Worm (Caenorhabditis elegans) whole organism, L1 larva: Measurements from ENCODE around the gene C25H3.7.

ENCODE experiments used
- C16A3.4 ChIP-seq: fragments of 150-350 bp; optimal IDR thresholded peaks from 2 replicates; lab custom pipeline; 2014; ENCODE audit warnings: missing biosample characterization, missing genetic modification characterization
- F16B12.6 ChIP-seq: fragments of 150-350 bp; optimal IDR thresholded peaks from 2 replicates; lab custom pipeline; 2014; ENCODE audit warnings: missing biosample characterization, missing genetic modification characterization
- Y116A8C.19 ChIP-seq: sonication (generic microtip); optimal IDR thresholded peaks from 2 replicates; lab custom pipeline; 2016; ENCODE audit warnings: missing compliant biosample characterization, missing genetic modification characterization, borderline replicate concordance
- alr-1 ChIP-seq: fragments of 200-800 bp; sonication (Bioruptor generic); optimal IDR thresholded peaks from 2 replicates; lab custom pipeline; 2018; ENCODE audit warnings: borderline replicate concordance, mild to moderate bottlenecking, missing genetic modification characterization, missing compliant biosample characterization
- blmp-1 ChIP-seq: fragments of 150-350 bp; optimal IDR thresholded peaks from 2 replicates; lab custom pipeline; 2014; ENCODE audit warnings: missing biosample characterization, missing genetic modification characterization
- ceh-82 ChIP-seq, 3 experiments: fragments of 150-350 bp in 1 of 3; sonication (generic microtip) in 2 of 3; optimal IDR thresholded peaks; 2 replicates each; lab custom pipeline; 2014 to 2017; ENCODE audit warnings: missing biosample characterization in 3 of 3, missing genetic modification characterization in 3 of 3
- ceh-88 ChIP-seq: fragments of 200-800 bp; sonication (Bioruptor generic); IDR thresholded peaks from 2 replicates; pipeline ENCODE4 v1.3.6; 2022; ENCODE audit warnings: missing genetic modification characterization, missing compliant biosample characterization
- dsc-1 ChIP-seq: sonication (generic microtip); optimal IDR thresholded peaks from 2 replicates; lab custom pipeline; 2016; ENCODE audit warnings: mild to moderate bottlenecking, missing genetic modification characterization, missing compliant biosample characterization
- efl-1 ChIP-seq, 4 experiments: fragments of 150-350 bp; optimal IDR thresholded peaks in 3 of 4; peaks in 1 of 4; 1 replicate in 1 of 4; 2 replicates in 3 of 4; lab custom pipeline; 2014; ENCODE audit warnings: missing biosample characterization in 2 of 4, missing genetic modification characterization in 2 of 4, missing genetic modification reagents in 2 of 4
- efl-3 ChIP-seq: fragments of 200-800 bp; sonication (Bioruptor generic); optimal IDR thresholded peaks from 2 replicates; lab custom pipeline; 2018; ENCODE audit warnings: mild to moderate bottlenecking, missing genetic modification characterization, missing compliant biosample characterization
- egl-13 ChIP-seq: sonication (generic microtip); optimal IDR thresholded peaks from 2 replicates; lab custom pipeline; 2016; ENCODE audit warnings: missing genotype, missing genetic modification reagents, missing genetic modification characterization, missing compliant biosample characterization
- egl-27 ChIP-seq, 2 experiments: fragments of 150-350 bp in 1 of 2; sonication (generic microtip); optimal IDR thresholded peaks; 3 replicates each; lab custom pipeline; 2017 to 2018; ENCODE audit warnings: missing biosample characterization in 2 of 2, missing genetic modification characterization in 2 of 2, missing genetic modification reagents in 2 of 2
- elt-3 ChIP-seq, 6 experiments: fragments of 150-350 bp in 1 of 6; sonication (generic microtip); optimal IDR thresholded peaks; 2 replicates each; lab custom pipeline; 2017 to 2018; ENCODE audit warnings: missing biosample characterization in 6 of 6, missing genetic modification characterization in 6 of 6, inconsistent platforms in 1 of 6
- ets-5 ChIP-seq: fragments of 200-800 bp; sonication (Bioruptor generic); IDR thresholded peaks from 2 replicates; pipeline ENCODE4 v1.3.6; 2022; ENCODE audit warnings: missing genetic modification characterization, missing compliant biosample characterization
- fkh-10 ChIP-seq: sonication (generic microtip); optimal IDR thresholded peaks from 2 replicates; lab custom pipeline; 2017; ENCODE audit warnings: missing biosample characterization, missing genetic modification reagents, missing genetic modification characterization
- fkh-4 ChIP-seq: sonication (generic microtip); optimal IDR thresholded peaks from 2 replicates; lab custom pipeline; 2016; ENCODE audit warnings: missing compliant biosample characterization, missing genetic modification characterization, borderline replicate concordance
- fkh-8 ChIP-seq: sonication (generic microtip); optimal IDR thresholded peaks from 2 replicates; lab custom pipeline; 2016; ENCODE audit warnings: mild to moderate bottlenecking, missing genetic modification characterization, missing compliant biosample characterization
- fos-1 ChIP-seq: fragments of 150-350 bp; optimal IDR thresholded peaks from 2 replicates; lab custom pipeline; 2014; ENCODE audit warnings: missing biosample characterization, missing genetic modification characterization
- grh-1 ChIP-seq: fragments of 200-800 bp; sonication (Bioruptor generic); IDR thresholded peaks from 2 replicates; pipeline ENCODE4 v1.3.6; 2022; ENCODE audit warnings: missing genetic modification reagents, missing genetic modification characterization, missing compliant biosample characterization
- hlh-17 ChIP-seq: fragments of 200-800 bp; sonication (Bioruptor generic); optimal IDR thresholded peaks from 2 replicates; lab custom pipeline; 2018; ENCODE audit warnings: missing genetic modification characterization, mild to moderate bottlenecking, missing compliant biosample characterization, moderate library complexity, borderline replicate concordance
- hlh-4 ChIP-seq: sonication (generic microtip); optimal IDR thresholded peaks from 2 replicates; lab custom pipeline; 2016; ENCODE audit warnings: mild to moderate bottlenecking, missing genetic modification characterization, missing compliant biosample characterization
- irx-1 ChIP-seq: sonication (generic microtip); optimal IDR thresholded peaks from 2 replicates; lab custom pipeline; 2016; ENCODE audit warnings: missing genetic modification characterization, missing compliant biosample characterization
- lin-14 ChIP-seq: fragments of 200-800 bp; sonication (Bioruptor generic); optimal IDR thresholded peaks from 2 replicates; lab custom pipeline; 2018; ENCODE audit warnings: mild to moderate bottlenecking, missing genetic modification characterization, moderate library complexity, missing compliant biosample characterization
- lin-35 ChIP-seq, 2 experiments: fragments of 150-350 bp; optimal IDR thresholded peaks; 2 replicates each; lab custom pipeline; 2014; ENCODE audit warnings: missing biosample characterization in 2 of 2, missing genetic modification characterization in 2 of 2, missing genetic modification reagents in 2 of 2
- lin-39 ChIP-seq: fragments of 150-350 bp; optimal IDR thresholded peaks from 2 replicates; lab custom pipeline; 2014; ENCODE audit warnings: missing biosample characterization, missing genetic modification reagents, missing genetic modification characterization
- mab-9 ChIP-seq: fragments of 200-800 bp; sonication (Bioruptor generic); IDR thresholded peaks from 2 replicates; pipeline ENCODE4 v1.3.6; 2022; ENCODE audit warnings: missing genetic modification reagents, missing genetic modification characterization, missing compliant biosample characterization
- mdl-1 ChIP-seq, 2 experiments: fragments of 150-350 bp; optimal IDR thresholded peaks; 2 replicates each; lab custom pipeline; 2014 to 2017; ENCODE audit warnings: missing biosample characterization in 2 of 2, missing genetic modification characterization in 2 of 2, inconsistent platforms in 1 of 2
- mef-2 ChIP-seq: fragments of 150-350 bp; optimal IDR thresholded peaks from 2 replicates; lab custom pipeline; 2014; ENCODE audit warnings: missing biosample characterization, missing genetic modification characterization
- nhr-11 ChIP-seq: fragments of 150-350 bp; optimal IDR thresholded peaks from 2 replicates; lab custom pipeline; 2014; ENCODE audit warnings: missing biosample characterization, missing genetic modification characterization
- nhr-12 ChIP-seq: sonication (generic microtip); optimal IDR thresholded peaks from 2 replicates; lab custom pipeline; 2017; ENCODE audit warnings: missing biosample characterization, missing genetic modification characterization
- nhr-19 ChIP-seq: fragments of 200-800 bp; sonication (Bioruptor generic); conservative IDR thresholded peaks from 2 replicates; pipeline ENCODE4 v1.3.6; 2022; ENCODE audit warnings: missing genetic modification characterization, missing compliant biosample characterization
- nhr-47 ChIP-seq: sonication (generic microtip); optimal IDR thresholded peaks from 2 replicates; lab custom pipeline; 2016; ENCODE audit warnings: mild to moderate bottlenecking, missing genetic modification characterization, moderate library complexity, missing compliant biosample characterization
- nhr-77 ChIP-seq: fragments of 150-350 bp; optimal IDR thresholded peaks from 2 replicates; lab custom pipeline; 2014; ENCODE audit warnings: missing biosample characterization, missing genetic modification characterization
- nhr-84 ChIP-seq: sonication (generic microtip); optimal IDR thresholded peaks from 2 replicates; lab custom pipeline; 2017; ENCODE audit warnings: missing biosample characterization, missing genetic modification characterization
- nhr-85 ChIP-seq: sonication (generic microtip); peaks from one replicate; lab custom pipeline; 2016; ENCODE audit warnings: missing genetic modification characterization, inconsistent platforms, missing compliant biosample characterization
- pax-3 ChIP-seq: fragments of 200-800 bp; sonication (Bioruptor generic); optimal IDR thresholded peaks from 2 replicates; lab custom pipeline; 2018; ENCODE audit warnings: mild to moderate bottlenecking, missing genetic modification characterization, moderate library complexity, missing compliant biosample characterization
- skn-1 ChIP-seq: fragments of 150-350 bp; optimal IDR thresholded peaks from 2 replicates; lab custom pipeline; 2014; ENCODE audit warnings: missing biosample characterization, missing genetic modification characterization
- snpc-4 ChIP-seq: fragments of 150-350 bp; optimal IDR thresholded peaks from 2 replicates; lab custom pipeline; 2014; ENCODE audit warnings: missing biosample characterization, missing genetic modification characterization
- snu-23 ChIP-seq: sonication (generic microtip); optimal IDR thresholded peaks from 2 replicates; lab custom pipeline; 2016; ENCODE audit warnings: missing genetic modification characterization, missing compliant biosample characterization
- sox-4 ChIP-seq: sonication (generic microtip); optimal IDR thresholded peaks from 2 replicates; lab custom pipeline; 2016; ENCODE audit warnings: missing genetic modification characterization, missing compliant biosample characterization
- sup-37 ChIP-seq: fragments of 200-800 bp; sonication (Bioruptor generic); optimal IDR thresholded peaks from 2 replicates; lab custom pipeline; 2018; ENCODE audit warnings: mild to moderate bottlenecking, missing genetic modification characterization, missing compliant biosample characterization
- tbx-2 ChIP-seq: sonication (generic microtip); optimal IDR thresholded peaks from 2 replicates; lab custom pipeline; 2016; ENCODE audit warnings: missing genetic modification characterization, missing compliant biosample characterization
- tlp-1 ChIP-seq: fragments of 150-350 bp; optimal IDR thresholded peaks from 2 replicates; lab custom pipeline; 2014; ENCODE audit warnings: missing biosample characterization, missing genetic modification characterization
- unc-130 ChIP-seq: fragments of 150-350 bp; optimal IDR thresholded peaks from 2 replicates; lab custom pipeline; 2017; ENCODE audit warnings: missing biosample characterization, missing genetic modification characterization, inconsistent platforms
- unc-30 ChIP-seq: sonication (generic microtip); optimal IDR thresholded peaks from 2 replicates; lab custom pipeline; 2017; ENCODE audit warnings: missing biosample characterization, missing genetic modification characterization
- unc-86 ChIP-seq: sonication (generic microtip); optimal IDR thresholded peaks from 2 replicates; lab custom pipeline; 2016; ENCODE audit warnings: missing genetic modification characterization, missing compliant biosample characterization
- unc-98 ChIP-seq: fragments of 200-800 bp; sonication (Bioruptor generic); IDR thresholded peaks from 2 replicates; pipeline ENCODE4 v1.3.6; 2022; ENCODE audit warnings: missing genetic modification characterization, missing compliant biosample characterization
- xbp-1 ChIP-seq: sonication (generic microtip); optimal IDR thresholded peaks from 2 replicates; lab custom pipeline; 2016; ENCODE audit warnings: missing genetic modification characterization, missing compliant biosample characterization
- zip-4 ChIP-seq: fragments of 200-800 bp; sonication (Bioruptor generic); optimal IDR thresholded peaks from 2 replicates; lab custom pipeline; 2018; ENCODE audit warnings: mild to moderate bottlenecking, missing genetic modification characterization, moderate library complexity, missing compliant biosample characterization

C25H3.7 gene

ce11 chrII:5702611-5703192, 34.0 kb upstream of the C25H3.7 start:
- TF ChIP-seq nhr-77 (tag; lab: Kevin White, UChicago) (no peak), sup-37 (GFP tag; lab: Kevin White, UChicago) (no peak), mef-2 (tag; lab: Kevin White, UChicago) (no peak), mab-9 (GFP tag; lab: Robert Waterston, UW) (no peak), snu-23 (GFP tag; lab: Kevin White, UChicago) (peak; percentile 29), nhr-19 (no peak), elt-3 (tag; optimal IDR thresholded peaks at IDR 0.05; lab: Kevin White, UChicago) (no peak), efl-1 (optimal IDR thresholded peaks at IDR 0.05; lab: Kevin White, UChicago) (no peak), efl-1 (GFP tag; optimal IDR thresholded peaks at IDR 0.05 in 1 of 2; lab: Kevin White, UChicago) (peak in 1 of 2 experiments; percentile 50), F16B12.6 (no peak), fkh-10 (peak; percentile 29), ets-5 (no peak), grh-1 (GFP tag; lab: Robert Waterston, UW) (no peak), nhr-85 (peak; percentile 78), nhr-47 (tag; lab: Kevin White, UChicago) (no peak), lin-14 (GFP tag; lab: Kevin White, UChicago) (peak; percentile 46), pax-3 (no peak), hlh-17 (GFP tag; lab: Kevin White, UChicago) (no peak), dsc-1 (no peak), blmp-1 (tag; lab: Kevin White, UChicago) (peak; percentile 69)
- TF ChIP-seq, all 84 proteins: peak for 6

- TF ChIP-seq grh-1 (GFP tag; lab: Robert Waterston, UW): peak; percentile 67
- no peak for TF ChIP-seq unc-98
- peak in 1 of 2 experiments; percentile 57 for TF ChIP-seq egl-27 (tag; optimal IDR thresholded peaks at IDR 0.05; lab: Kevin White, UChicago)
- no peak for TF ChIP-seq hlh-17 (GFP tag; lab: Kevin White, UChicago)
- no peak for TF ChIP-seq nhr-12
- TF ChIP-seq xbp-1: peak; percentile 67
- TF ChIP-seq mab-9 (GFP tag; lab: Robert Waterston, UW): peak; percentile 35; the same call in 1 of the 2 replicates
- peak; percentile 17 for TF ChIP-seq blmp-1 (tag; lab: Kevin White, UChicago)
- no peak for TF ChIP-seq hlh-4 (tag; lab: Kevin White, UChicago)
- peak; percentile 99 for TF ChIP-seq snpc-4 (tag; lab: Kevin White, UChicago)
- peak in 1 of 2 experiments; percentile 73 for TF ChIP-seq mdl-1 (tag; optimal IDR thresholded peaks at IDR 0.05; lab: Kevin White, UChicago)
- peak; percentile 44 to 80 (median 70) for TF ChIP-seq ceh-82 (tag; optimal IDR thresholded peaks at IDR 0.05; lab: Kevin White, UChicago)
- TF ChIP-seq pax-3: no peak
- TF ChIP-seq ceh-88 (GFP tag; lab: Robert Waterston, UW): no peak
- TF ChIP-seq egl-13 (tag; lab: Kevin White, UChicago): no peak
- peak; percentile 34 for TF ChIP-seq skn-1 (tag; lab: Kevin White, UChicago)
- peak; percentile 40 for TF ChIP-seq unc-86 (tag; lab: Kevin White, UChicago)
- TF ChIP-seq sox-4 (tag; lab: Kevin White, UChicago): no peak
- TF ChIP-seq efl-3 (GFP tag; lab: Kevin White, UChicago): no peak
- TF ChIP-seq elt-3 (tag; optimal IDR thresholded peaks at IDR 0.05; lab: Kevin White, UChicago): peak in 1 of 6 experiments; percentile 35
- no peak for TF ChIP-seq alr-1 (tag; lab: Kevin White, UChicago)
- peak; percentile 58 for TF ChIP-seq zip-4
- peak; percentile 58 for TF ChIP-seq irx-1 (tag; lab: Kevin White, UChicago)
- no peak for TF ChIP-seq fkh-8 (tag; lab: Kevin White, UChicago)
- peak; percentile 21 for TF ChIP-seq C16A3.4
- TF ChIP-seq nhr-11 (tag; lab: Kevin White, UChicago): no peak
- TF ChIP-seq lin-14 (GFP tag; lab: Kevin White, UChicago): peak; percentile 71
- TF ChIP-seq lin-39 (tag; lab: Kevin White, UChicago): peak; percentile 87
- TF ChIP-seq tbx-2 (tag; lab: Kevin White, UChicago): peak; percentile 75
- TF ChIP-seq fkh-4 (tag; lab: Kevin White, UChicago): no peak
- no peak for TF ChIP-seq nhr-84 (tag; lab: Kevin White, UChicago)
- TF ChIP-seq unc-30: no peak
- TF ChIP-seq tlp-1 (tag; lab: Kevin White, UChicago): no peak
- TF ChIP-seq fos-1: peak; percentile 70
- TF ChIP-seq efl-1 (optimal IDR thresholded peaks at IDR 0.05; lab: Kevin White, UChicago): peak; percentile 56 to 69
- peak; percentile 32 to 95 for TF ChIP-seq efl-1 (GFP tag; optimal IDR thresholded peaks at IDR 0.05 in 1 of 2; lab: Kevin White, UChicago)
- TF ChIP-seq lin-35 (GFP tag; optimal IDR thresholded peaks at IDR 0.05; lab: Kevin White, UChicago): peak; percentile 45 to 72
- TF ChIP-seq unc-130: peak; percentile 43
- no peak for TF ChIP-seq Y116A8C.19 (tag; lab: Kevin White, UChicago)
Measured at ce11 chrII:5701485-5701884, 32.8 kb upstream of the C25H3.7 start.
